Fruit fly (Drosophila melanogaster): ENCODE results near the gene mat.

DNA sequence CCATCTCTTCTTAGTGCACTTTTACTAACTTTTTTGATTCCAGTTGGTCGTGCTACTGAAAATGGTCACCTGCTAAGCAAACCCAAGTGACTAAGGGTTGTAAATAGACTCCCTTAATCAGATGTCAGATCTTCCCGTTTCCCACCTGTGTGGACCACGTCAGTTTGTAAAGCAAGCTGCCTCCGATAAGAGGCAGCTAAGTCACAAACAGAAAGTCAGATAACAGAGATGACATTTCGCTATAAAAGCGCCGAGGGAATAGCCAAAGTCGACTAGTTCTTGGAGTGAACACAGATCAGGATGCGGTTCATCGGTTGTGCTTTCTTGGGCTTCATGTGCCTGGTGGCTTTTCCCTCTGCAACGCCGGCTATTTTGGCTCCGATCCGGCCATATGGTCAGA, at the start of gene mat:
- no peak for TF ChIP-seq h (optimal IDR thresholded peaks at IDR 0.05)
- no peak for TF ChIP-seq Myc (optimal IDR thresholded peaks at IDR 0.05)
- TF ChIP-seq Sin3A (optimal IDR thresholded peaks at IDR 0.05): no peak
- no peak for TF ChIP-seq psq (optimal IDR thresholded peaks at IDR 0.05)

Measured in Kc167 (cell line).